Worm (Caenorhabditis elegans) whole organism, L4 larva: ENCODE data around the gene clp-10.

Source experiments
- D1046.2 ChIP-seq: fragments of 200-800 bp; sonication (Bioruptor generic); IDR thresholded peaks from 2 replicates; pipeline ENCODE4 v1.3.6; 2022; ENCODE audit warnings: missing genetic modification characterization, missing compliant biosample characterization
- F26F4.8 ChIP-seq: fragments of 200-800 bp; sonication (Bioruptor generic); conservative IDR thresholded peaks from 2 replicates; pipeline ENCODE4 v1.3.6; 2022; ENCODE audit warnings: missing genetic modification characterization, missing compliant biosample characterization
- R02D3.7 ChIP-seq: fragments of 150-350 bp; sonication (generic microtip); optimal IDR thresholded peaks from 3 replicates; lab custom pipeline; 2014; ENCODE audit warnings: missing biosample characterization, missing genetic modification characterization
- Y5F2A.4 ChIP-seq: fragments of 200-800 bp; sonication (Bioruptor generic); optimal IDR thresholded peaks from 2 replicates; lab custom pipeline; 2018; ENCODE audit warnings: mild to moderate bottlenecking, missing genetic modification characterization, missing compliant biosample characterization
- Y75B8A.6 ChIP-seq: fragments of 200-800 bp; sonication (Bioruptor generic); IDR thresholded peaks from 2 replicates; pipeline ENCODE4 v1.3.6; 2022; ENCODE audit warnings: missing genetic modification reagents, missing genetic modification characterization, missing compliant biosample characterization
- ceh-20 ChIP-seq: fragments of 200-800 bp; sonication (Bioruptor generic); IDR thresholded peaks from 2 replicates; pipeline ENCODE4 v1.3.6; 2022; ENCODE audit warnings: missing genetic modification reagents, missing genetic modification characterization, missing compliant biosample characterization
- ceh-32 ChIP-seq: sonication (generic microtip); optimal IDR thresholded peaks from 2 replicates; lab custom pipeline; 2016; ENCODE audit warnings: mild to moderate bottlenecking, missing genetic modification characterization, missing compliant biosample characterization; ENCODE audit not compliant: poor library complexity
- ceh-44 ChIP-seq: fragments of 200-800 bp; sonication (Bioruptor generic); IDR thresholded peaks from 2 replicates; pipeline ENCODE4 v1.3.6; 2022; ENCODE audit warnings: missing genetic modification reagents, missing genetic modification characterization, missing compliant biosample characterization
- ceh-62 ChIP-seq: sonication (generic microtip); optimal IDR thresholded peaks from 2 replicates; lab custom pipeline; 2017; ENCODE audit warnings: missing biosample characterization, missing genetic modification characterization
- cey-2 ChIP-seq: sonication (generic microtip); optimal IDR thresholded peaks from 3 replicates; lab custom pipeline; 2017; ENCODE audit warnings: missing genetic modification characterization, mild to moderate bottlenecking, missing compliant biosample characterization, antibody characterized with exemption, borderline replicate concordance; ENCODE audit not compliant: insufficient read depth
- daf-16 ChIP-seq, 3 experiments: sonication (generic microtip); optimal IDR thresholded peaks; 2 replicates each; lab custom pipeline; 2016 to 2017; ENCODE audit warnings: missing genetic modification characterization in 3 of 3, missing genetic modification reagents in 3 of 3, mild to moderate bottlenecking in 2 of 3, missing compliant biosample characterization in 2 of 3, missing biosample characterization in 1 of 3, moderate library complexity in 1 of 3
- daf-19 ChIP-seq: fragments of 200-800 bp; sonication (Bioruptor generic); conservative IDR thresholded peaks from 2 replicates; pipeline ENCODE4 v1.3.6; 2022; ENCODE audit warnings: missing genetic modification characterization, missing compliant biosample characterization
- dmd-8 ChIP-seq: fragments of 200-800 bp; sonication (Bioruptor generic); IDR thresholded peaks from 2 replicates; pipeline ENCODE4 v1.3.6; 2022; ENCODE audit warnings: missing genetic modification characterization, missing compliant biosample characterization
- dpl-1 ChIP-seq: fragments of 150-350 bp; optimal IDR thresholded peaks from 2 replicates; lab custom pipeline; 2014; ENCODE audit warnings: missing biosample characterization, missing genetic modification reagents, missing genetic modification characterization
- duxl-1 ChIP-seq: sonication (generic microtip); optimal IDR thresholded peaks from 2 replicates; lab custom pipeline; 2016; ENCODE audit warnings: mild to moderate bottlenecking, missing genetic modification characterization, moderate library complexity, missing compliant biosample characterization; ENCODE audit not compliant: poor library complexity
- egl-43 ChIP-seq: fragments of 200-800 bp; sonication (Bioruptor generic); IDR thresholded peaks from 2 replicates; pipeline ENCODE4 v1.3.6; 2022; ENCODE audit warnings: missing genetic modification reagents, missing genetic modification characterization, missing compliant biosample characterization
- fos-1 ChIP-seq: fragments of 150-350 bp; optimal IDR thresholded peaks from 2 replicates; lab custom pipeline; 2014; ENCODE audit warnings: missing biosample characterization, missing genetic modification characterization
- lir-3 ChIP-seq: sonication (generic microtip); optimal IDR thresholded peaks from 2 replicates; lab custom pipeline; 2016; ENCODE audit warnings: mild to moderate bottlenecking, missing genetic modification characterization, missing compliant biosample characterization
- madf-5 ChIP-seq, 2 experiments: fragments of 200-800 bp; sonication (Bioruptor generic); IDR thresholded peaks; 2 replicates each; pipeline ENCODE4 v1.3.6; 2022; ENCODE audit warnings: missing compliant biosample characterization in 2 of 2, missing genetic modification characterization in 2 of 2
- mdl-1 ChIP-seq, 2 experiments: fragments of 150-350 bp in 1 of 2; sonication (generic microtip) in 1 of 2; optimal IDR thresholded peaks; 2 replicates each; lab custom pipeline; 2014 to 2017; ENCODE audit warnings: missing biosample characterization in 2 of 2, missing genetic modification characterization in 2 of 2
- mxl-2 ChIP-seq: fragments of 200-800 bp; sonication (Bioruptor generic); conservative IDR thresholded peaks from 2 replicates; pipeline ENCODE4 v1.3.6; 2022; ENCODE audit warnings: missing genetic modification reagents, missing genetic modification characterization, missing compliant biosample characterization
- nhr-11 ChIP-seq: fragments of 150-350 bp; optimal IDR thresholded peaks from 2 replicates; lab custom pipeline; 2014; ENCODE audit warnings: missing biosample characterization, missing genetic modification characterization
- nhr-111 ChIP-seq: fragments of 200-800 bp; sonication (Bioruptor generic); optimal IDR thresholded peaks from 2 replicates; lab custom pipeline; 2018; ENCODE audit warnings: mild to moderate bottlenecking, missing genetic modification characterization, missing compliant biosample characterization
- nhr-76 ChIP-seq: fragments of 150-350 bp; optimal IDR thresholded peaks from 2 replicates; lab custom pipeline; 2014; ENCODE audit warnings: missing biosample characterization, missing genetic modification characterization
- nhr-77 ChIP-seq: fragments of 150-350 bp; optimal IDR thresholded peaks from 2 replicates; lab custom pipeline; 2014; ENCODE audit warnings: missing biosample characterization, missing genetic modification characterization
- pha-4 ChIP-seq, 2 experiments: fragments of 150-350 bp in 1 of 2; fragments of 200-800 bp in 1 of 2; sonication (Bioruptor generic) in 1 of 2; IDR thresholded peaks in 1 of 2; optimal IDR thresholded peaks in 1 of 2; 2 replicates each; pipeline versions ENCODE4 v1.3.6 to Lab custom; 2014 to 2022; ENCODE audit warnings: missing genetic modification characterization in 2 of 2, missing genetic modification reagents in 2 of 2, missing biosample characterization in 1 of 2, missing compliant biosample characterization in 1 of 2
- php-3 ChIP-seq: fragments of 200-800 bp; sonication (Bioruptor generic); IDR thresholded peaks from 2 replicates; pipeline ENCODE4 v1.3.6; 2022; ENCODE audit warnings: missing genetic modification reagents, missing genetic modification characterization, missing compliant biosample characterization
- pqm-1 ChIP-seq: sonication (generic microtip); optimal IDR thresholded peaks from 2 replicates; lab custom pipeline; 2017; ENCODE audit warnings: missing biosample characterization, missing genetic modification characterization
- rbr-2 ChIP-seq: sonication (generic microtip); optimal IDR thresholded peaks from 2 replicates; lab custom pipeline; 2016; ENCODE audit warnings: missing genotype, missing genetic modification characterization, missing compliant biosample characterization
- saeg-2 ChIP-seq: fragments of 200-800 bp; sonication (Bioruptor generic); IDR thresholded peaks from 2 replicates; pipeline ENCODE4 v1.3.6; 2022; ENCODE audit warnings: missing genetic modification reagents, missing genetic modification characterization, missing compliant biosample characterization
- set-16 ChIP-seq: fragments of 200-800 bp; sonication (Bioruptor generic); IDR thresholded peaks from 2 replicates; pipeline ENCODE4 v1.3.6; 2022; ENCODE audit warnings: missing genetic modification reagents, missing genetic modification characterization, missing compliant biosample characterization
- skn-1 ChIP-seq: fragments of 150-350 bp; optimal IDR thresholded peaks from 2 replicates; lab custom pipeline; 2014; ENCODE audit warnings: missing biosample characterization, missing genetic modification characterization
- unc-39 ChIP-seq: sonication (generic microtip); optimal IDR thresholded peaks from 2 replicates; lab custom pipeline; 2017; ENCODE audit warnings: missing biosample characterization, missing genetic modification characterization
- unc-62 ChIP-seq, 3 experiments: fragments of 150-350 bp in 1 of 3; sonication (generic microtip); optimal IDR thresholded peaks in 2 of 3; peaks in 1 of 3; 1 replicate in 1 of 3; 2 replicates in 2 of 3; lab custom pipeline; 2014 to 2017; ENCODE audit warnings: missing biosample characterization in 3 of 3, missing genetic modification characterization in 3 of 3, missing genetic modification reagents in 3 of 3, missing genotype in 1 of 3
- vab-7 ChIP-seq: fragments of 200-800 bp; sonication (Bioruptor generic); IDR thresholded peaks from 2 replicates; pipeline ENCODE4 v1.3.6; 2022; ENCODE audit warnings: missing genetic modification reagents, missing genetic modification characterization, missing compliant biosample characterization
- zag-1 ChIP-seq: fragments of 150-350 bp; optimal IDR thresholded peaks from 2 replicates; lab custom pipeline; 2014; ENCODE audit warnings: missing biosample characterization, missing genetic modification characterization
- zfp-2 ChIP-seq: sonication (generic microtip); optimal IDR thresholded peaks from 2 replicates; lab custom pipeline; 2016; ENCODE audit warnings: mild to moderate bottlenecking, missing genetic modification characterization, missing compliant biosample characterization
- zip-11 ChIP-seq: fragments of 200-800 bp; sonication (Bioruptor generic); IDR thresholded peaks from 2 replicates; pipeline ENCODE4 v1.3.6; 2022; ENCODE audit warnings: missing genetic modification characterization, missing compliant biosample characterization
- zip-2 ChIP-seq: fragments of 150-350 bp; optimal IDR thresholded peaks from 2 replicates; lab custom pipeline; 2014; ENCODE audit warnings: missing biosample characterization, missing genetic modification characterization

The clp-10 gene

DNA sequence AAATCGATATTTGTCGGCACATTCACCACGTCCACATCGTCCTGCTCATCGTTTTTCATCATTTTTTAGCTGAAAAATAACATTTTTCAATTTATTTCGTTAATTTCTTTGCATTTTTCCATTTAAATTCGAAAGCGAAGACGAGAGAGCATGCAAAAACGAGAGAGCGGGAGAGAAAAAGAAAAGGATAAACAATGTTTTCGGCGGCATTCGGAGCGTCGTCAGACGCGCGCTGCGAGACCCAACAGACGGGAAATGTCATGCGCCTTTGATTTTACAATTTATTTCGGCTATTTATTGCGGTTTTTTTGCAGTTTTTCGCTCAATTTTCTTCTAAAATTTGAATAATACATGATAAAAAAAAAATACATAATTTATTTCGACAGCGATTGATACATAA is 48.3 kb upstream of the clp-10 start, which contains the start of gene attf-3 (continued):
- TF ChIP-seq mxl-2 (GFP tag; lab: Robert Waterston, UW) (no peak), pqm-1 (tag; lab: Kevin White, UChicago) (no peak), zip-11 (no peak), D1046.2 (GFP tag; lab: Robert Waterston, UW) (no peak), R02D3.7 (tag; lab: Kevin White, UChicago) (no peak), nhr-11 (tag; lab: Kevin White, UChicago) (no peak), php-3 (no peak)

DNA sequence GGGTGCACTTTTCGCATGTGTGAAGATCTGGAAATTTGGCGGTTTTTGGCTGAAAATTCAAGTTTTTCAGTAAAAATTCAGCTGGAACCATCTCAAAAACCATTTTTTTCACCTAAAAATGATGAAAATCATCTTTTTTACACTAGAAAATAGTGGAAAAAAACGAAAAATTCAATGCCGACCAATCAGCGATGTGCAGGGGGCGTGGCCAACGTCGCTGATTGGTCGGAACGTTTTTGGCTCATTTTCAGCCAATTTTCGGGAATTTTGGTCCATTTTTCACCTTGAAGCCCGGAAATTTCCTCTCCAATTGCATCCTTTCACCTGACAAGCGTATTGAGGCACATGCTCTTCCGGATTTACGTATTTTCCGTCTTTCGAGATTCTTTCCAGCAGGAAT is 46.4 kb upstream of the clp-10 start:
- TF ChIP-seq Y5F2A.4 (GFP tag; lab: Kevin White, UChicago) (no peak), mdl-1 (tag; optimal IDR thresholded peaks at IDR 0.05; lab: Kevin White, UChicago) (no peak), unc-62 (GFP tag; optimal IDR thresholded peaks at IDR 0.05 in 1 of 2; lab: Kevin White, UChicago) (peak in 1 of 2 experiments; percentile 27), unc-62 (tag; optimal IDR thresholded peaks at IDR 0.05; lab: Kevin White, UChicago) (no peak), dmd-8 (GFP tag; lab: Robert Waterston, UW) (no peak), ceh-44 (GFP tag; lab: Robert Waterston, UW) (no peak), daf-19 (no peak)

DNA sequence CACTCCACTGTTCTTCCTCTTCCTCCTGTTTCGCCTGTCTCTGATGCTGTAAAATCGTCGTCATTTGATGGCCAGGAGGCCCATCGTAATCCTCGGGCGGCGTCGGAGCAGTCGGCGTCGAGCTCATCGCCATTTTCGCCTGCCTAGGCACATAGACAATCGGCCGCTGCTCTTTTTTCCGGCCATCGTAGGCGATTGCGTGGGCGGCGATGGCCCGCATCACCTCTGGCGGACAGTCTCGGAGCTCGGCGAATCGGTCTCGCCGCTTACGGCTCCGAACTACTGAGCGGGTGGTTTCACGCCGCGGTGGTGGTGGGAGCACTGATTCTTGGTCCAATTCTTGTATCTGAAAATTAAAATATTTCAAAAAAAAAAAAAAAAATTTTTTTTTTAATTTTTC is 34.1 kb upstream of the clp-10 start:
- TF ChIP-seq rbr-2, result no peak
- TF ChIP-seq lir-3 (tag; lab: Kevin White, UChicago), result no peak
- no peak for TF ChIP-seq cey-2
- no peak for TF ChIP-seq unc-62 (GFP tag; optimal IDR thresholded peaks at IDR 0.05 in 1 of 2; lab: Kevin White, UChicago)
- TF ChIP-seq unc-62 (tag; optimal IDR thresholded peaks at IDR 0.05; lab: Kevin White, UChicago), result no peak
- peak; percentile 67; the same call in 1 of the 2 replicates for TF ChIP-seq egl-43 (GFP tag; lab: Robert Waterston, UW)
- no peak for TF ChIP-seq Y75B8A.6 (GFP tag; lab: Robert Waterston, UW)
- no peak for TF ChIP-seq ceh-62 (tag; lab: Kevin White, UChicago)
- no peak for TF ChIP-seq duxl-1 (tag; lab: Kevin White, UChicago)
- no peak for TF ChIP-seq dpl-1
- 0 out of 2 replicates have a peak, but pooled peaks have one; percentile 48 for TF ChIP-seq saeg-2 (GFP tag; lab: Robert Waterston, UW)
- no peak for TF ChIP-seq D1046.2 (GFP tag; lab: Robert Waterston, UW)
- TF ChIP-seq set-16 (GFP tag; lab: Robert Waterston, UW), result peak; percentile 92
- TF ChIP-seq pha-4 (GFP tag; IDR thresholded peaks at IDR 0.05; lab: Robert Waterston, UW), result no peak
- no peak for TF ChIP-seq pha-4 (tag; optimal IDR thresholded peaks at IDR 0.05; lab: Kevin White, UChicago)
- no peak for TF ChIP-seq nhr-76 (tag; lab: Kevin White, UChicago)
- no peak for TF ChIP-seq nhr-77 (tag; lab: Kevin White, UChicago)
- no peak for TF ChIP-seq fos-1 (tag; lab: Kevin White, UChicago)
- TF ChIP-seq ceh-20 (GFP tag; lab: Robert Waterston, UW), result no peak
- no peak for TF ChIP-seq R02D3.7 (tag; lab: Kevin White, UChicago)
- no peak for TF ChIP-seq daf-16 (GFP tag; optimal IDR thresholded peaks at IDR 0.05; lab: Kevin White, UChicago)
- TF ChIP-seq daf-16 (tag; optimal IDR thresholded peaks at IDR 0.05; lab: Kevin White, UChicago), result no peak
- TF ChIP-seq zag-1 (tag; lab: Kevin White, UChicago), result no peak
- TF ChIP-seq vab-7, result no peak
- TF ChIP-seq zfp-2 (tag; lab: Kevin White, UChicago), result no peak
- no peak for TF ChIP-seq zip-2
- TF ChIP-seq F26F4.8, result no peak

DNA sequence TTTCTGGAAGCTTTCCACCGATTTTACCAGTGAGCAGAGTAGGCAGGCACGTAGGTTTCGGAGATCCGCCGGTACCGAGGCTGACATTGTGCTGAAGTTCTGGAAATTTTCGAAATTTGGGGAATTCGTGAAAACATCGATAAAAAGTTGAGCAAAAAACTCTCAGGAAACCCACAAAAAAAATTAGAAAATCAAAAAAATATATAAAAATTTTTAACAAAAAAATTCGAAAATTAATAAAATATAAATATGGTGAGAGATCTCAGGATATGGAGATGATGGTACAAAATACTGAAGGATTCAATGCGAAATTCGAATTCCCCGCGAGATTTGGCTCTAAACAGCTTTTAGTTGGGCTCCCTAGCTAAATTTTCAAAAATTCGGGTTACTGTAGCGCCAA is 31.6 kb upstream of the clp-10 start, which contains the start of gene spt-4:
spt-4 (minus strand) TSS at position 101 of the 400 bp plus-strand sequence.
- TF ChIP-seq ceh-32 (no peak), skn-1 (tag; lab: Kevin White, UChicago) (no peak), madf-5 (GFP tag; IDR thresholded peaks at IDR 0.05; lab: Robert Waterston, UW) (no peak), R02D3.7 (tag; lab: Kevin White, UChicago) (no peak), unc-39 (tag; lab: Kevin White, UChicago) (no peak), nhr-111 (no peak), mdl-1 (tag; optimal IDR thresholded peaks at IDR 0.05; lab: Kevin White, UChicago) (no peak), daf-19 (no peak)
- TF ChIP-seq, all 104 proteins: peak for 0
